Worm (Caenorhabditis elegans) whole organism, L2 larva: ENCODE data around the gene C06E2.9.

Source experiments
- C34F6.9 ChIP-seq: fragments of 150-350 bp; optimal IDR thresholded peaks from 2 replicates; lab custom pipeline; 2014; ENCODE audit warnings: missing biosample characterization, missing genetic modification characterization
- F13H6.1 ChIP-seq: sonication (generic microtip); optimal IDR thresholded peaks from 2 replicates; lab custom pipeline; 2016; ENCODE audit warnings: missing genetic modification characterization, missing compliant biosample characterization
- Y55F3AM.14 ChIP-seq: fragments of 200-800 bp; sonication (Bioruptor generic); optimal IDR thresholded peaks from 2 replicates; lab custom pipeline; 2018; ENCODE audit warnings: mild to moderate bottlenecking, missing genetic modification characterization, missing compliant biosample characterization
- blmp-1 ChIP-seq: sonication (generic microtip); optimal IDR thresholded peaks from 2 replicates; lab custom pipeline; 2017; ENCODE audit warnings: missing genetic modification characterization, mild to moderate bottlenecking, missing compliant biosample characterization, antibody characterized with exemption, moderate library complexity; ENCODE audit not compliant: insufficient read depth
- ceh-16 ChIP-seq: fragments of 150-350 bp; optimal IDR thresholded peaks from 2 replicates; lab custom pipeline; 2014; ENCODE audit warnings: missing biosample characterization, missing genetic modification characterization
- ceh-82 ChIP-seq: fragments of 150-350 bp; optimal IDR thresholded peaks from 2 replicates; lab custom pipeline; 2014; ENCODE audit warnings: missing biosample characterization, missing genetic modification characterization
- crh-2 ChIP-seq: sonication (generic microtip); optimal IDR thresholded peaks from 2 replicates; lab custom pipeline; 2017; ENCODE audit warnings: missing biosample characterization, missing genetic modification characterization
- egl-27 ChIP-seq: sonication (generic microtip); optimal IDR thresholded peaks from 3 replicates; lab custom pipeline; 2017; ENCODE audit warnings: missing biosample characterization, missing genetic modification reagents, missing genetic modification characterization
- elt-3 ChIP-seq: sonication (generic microtip); optimal IDR thresholded peaks from 2 replicates; lab custom pipeline; 2017; ENCODE audit warnings: missing biosample characterization, missing genetic modification characterization
- fos-1 ChIP-seq: fragments of 150-350 bp; optimal IDR thresholded peaks from 2 replicates; lab custom pipeline; 2014; ENCODE audit warnings: missing biosample characterization, missing genetic modification characterization
- lin-11 ChIP-seq: fragments of 150-350 bp; sonication (generic microtip); optimal IDR thresholded peaks from 2 replicates; lab custom pipeline; 2014; ENCODE audit warnings: missing biosample characterization, missing genetic modification characterization, inconsistent platforms, mixed read lengths
- lsy-2 ChIP-seq, 2 experiments: fragments of 150-350 bp in 1 of 2; sonication (generic microtip) in 1 of 2; optimal IDR thresholded peaks; 2 replicates each; lab custom pipeline; 2014 to 2017; ENCODE audit warnings: missing biosample characterization in 2 of 2, missing genetic modification characterization in 2 of 2
- mab-5 ChIP-seq: fragments of 150-350 bp; optimal IDR thresholded peaks from 2 replicates; lab custom pipeline; 2014; ENCODE audit warnings: missing biosample characterization, missing genetic modification characterization
- mbf-1 ChIP-seq: sonication (generic microtip); optimal IDR thresholded peaks from 2 replicates; lab custom pipeline; 2017; ENCODE audit warnings: missing biosample characterization, missing genetic modification characterization
- mdl-1 ChIP-seq, 2 experiments: fragments of 150-350 bp in 1 of 2; sonication (generic microtip) in 1 of 2; optimal IDR thresholded peaks; 2 replicates each; lab custom pipeline; 2017; ENCODE audit warnings: missing biosample characterization in 2 of 2, missing genetic modification characterization in 2 of 2
- nhr-10 ChIP-seq: sonication (generic microtip); optimal IDR thresholded peaks from 2 replicates; lab custom pipeline; 2017; ENCODE audit warnings: missing biosample characterization, missing genetic modification characterization
- nhr-12 ChIP-seq: fragments of 150-350 bp; optimal IDR thresholded peaks from 2 replicates; lab custom pipeline; 2014; ENCODE audit warnings: missing biosample characterization, missing genetic modification characterization
- nhr-129 ChIP-seq: fragments of 150-350 bp; optimal IDR thresholded peaks from 2 replicates; lab custom pipeline; 2014; ENCODE audit warnings: missing biosample characterization, missing genetic modification characterization
- nhr-21 ChIP-seq: fragments of 150-350 bp; optimal IDR thresholded peaks from 2 replicates; lab custom pipeline; 2014; ENCODE audit warnings: missing biosample characterization, missing genetic modification characterization
- sem-4 ChIP-seq: fragments of 150-350 bp; optimal IDR thresholded peaks from 2 replicates; lab custom pipeline; 2014; ENCODE audit warnings: missing biosample characterization, missing genetic modification reagents, missing genetic modification characterization
- sma-3 ChIP-seq: sonication (generic microtip); optimal IDR thresholded peaks from 2 replicates; lab custom pipeline; 2016; ENCODE audit warnings: missing genetic modification reagents, missing genetic modification characterization, missing compliant biosample characterization
- snpc-4 ChIP-seq: fragments of 150-350 bp; optimal IDR thresholded peaks from 2 replicates; lab custom pipeline; 2014; ENCODE audit warnings: missing biosample characterization, missing genetic modification characterization
- unc-55 ChIP-seq: fragments of 150-350 bp; sonication (generic microtip); optimal IDR thresholded peaks from 3 replicates; lab custom pipeline; 2014; ENCODE audit warnings: missing biosample characterization, missing genetic modification reagents, missing genetic modification characterization
- zag-1 ChIP-seq: fragments of 150-350 bp; optimal IDR thresholded peaks from 2 replicates; lab custom pipeline; 2014; ENCODE audit warnings: missing biosample characterization, missing genetic modification characterization
- ztf-11 ChIP-seq: sonication (generic microtip); optimal IDR thresholded peaks from 2 replicates; lab custom pipeline; 2017; ENCODE audit warnings: missing biosample characterization, missing genetic modification characterization
- ztf-4 ChIP-seq: fragments of 150-350 bp; optimal IDR thresholded peaks from 2 replicates; lab custom pipeline; 2014; ENCODE audit warnings: missing biosample characterization, missing genetic modification characterization

The C06E2.9 gene

DNA sequence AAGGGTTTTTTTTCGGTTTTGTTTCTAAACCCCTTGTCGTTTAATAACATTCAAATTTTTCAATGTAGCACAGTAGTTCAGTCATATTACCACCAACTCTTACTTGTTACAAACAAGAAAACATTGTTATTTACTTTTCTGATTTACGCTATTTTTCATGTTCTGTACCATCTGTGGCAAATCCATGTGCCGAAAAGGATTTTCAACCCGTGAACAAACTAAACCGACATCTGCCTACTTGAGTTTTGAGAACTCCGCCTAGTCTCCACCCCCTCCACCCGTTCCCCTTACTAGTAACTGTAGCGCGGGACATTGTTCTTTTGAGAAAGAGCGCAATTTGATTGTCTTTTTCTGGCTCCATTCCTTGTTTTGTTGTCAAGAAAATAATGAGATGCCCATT is 44.0 kb downstream of the C06E2.9 start, which contains the start of gene ensh-1:
ensh-1 (plus strand) TSS at position 301 of the 400 bp plus-strand sequence.
- TF ChIP-seq mab-5 (tag; lab: Kevin White, UChicago) (no peak), lsy-2 (tag; optimal IDR thresholded peaks at IDR 0.05; lab: Kevin White, UChicago) (no peak), nhr-129 (tag; lab: Kevin White, UChicago) (no peak), ztf-11 (tag; lab: Kevin White, UChicago) (no peak), nhr-10 (tag; lab: Kevin White, UChicago) (no peak), mdl-1 (tag; optimal IDR thresholded peaks at IDR 0.05; lab: Kevin White, UChicago) (no peak), nhr-21 (tag; lab: Kevin White, UChicago) (no peak), ztf-4 (tag; lab: Kevin White, UChicago) (no peak), blmp-1 (tag; lab: Kevin White, UChicago) (no peak), lin-11 (no peak), zag-1 (no peak), nhr-12 (tag; lab: Kevin White, UChicago) (no peak), sem-4 (tag; lab: Kevin White, UChicago) (no peak), C34F6.9 (no peak), snpc-4 (tag; lab: Kevin White, UChicago) (no peak), egl-27 (no peak), ceh-82 (tag; lab: Kevin White, UChicago) (no peak)

DNA sequence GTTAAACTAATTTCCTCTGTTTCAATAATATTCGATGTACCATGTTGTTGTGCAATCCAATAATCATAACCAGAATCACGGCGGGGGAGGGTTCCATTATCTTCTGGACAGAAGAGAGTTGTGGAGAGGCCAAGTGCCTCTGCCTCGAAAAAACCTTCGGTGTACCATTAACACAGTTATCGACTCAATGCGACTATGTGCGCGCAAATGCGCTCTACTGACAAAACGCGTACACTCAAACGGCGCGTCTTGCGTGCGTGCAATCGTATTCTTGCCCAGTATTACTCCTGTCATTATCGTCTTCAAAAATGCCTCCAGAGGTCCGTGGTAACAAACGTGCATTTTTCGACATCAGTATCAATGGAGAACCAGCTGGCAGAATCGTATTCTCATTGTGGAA is 50.0 kb downstream of the C06E2.9 start, which contains the start of gene cyn-8:
cyn-8 (plus strand) TSS at position 217 of the 400 bp plus-strand sequence.
- no peak for TF ChIP-seq Y55F3AM.14 (GFP tag; lab: Kevin White, UChicago)
- TF ChIP-seq C34F6.9: peak; percentile 39
- peak; percentile 75 for TF ChIP-seq nhr-129 (tag; lab: Kevin White, UChicago)
- TF ChIP-seq F13H6.1 (tag; lab: Kevin White, UChicago): no peak
- no peak for TF ChIP-seq elt-3
- no peak for TF ChIP-seq ceh-16 (tag; lab: Kevin White, UChicago)
- no peak for TF ChIP-seq sma-3 (GFP tag; lab: Kevin White, UChicago)
- no peak for TF ChIP-seq fos-1
- TF ChIP-seq ztf-4 (tag; lab: Kevin White, UChicago): no peak
- no peak for TF ChIP-seq nhr-10 (tag; lab: Kevin White, UChicago)
- no peak for TF ChIP-seq mbf-1 (tag; lab: Kevin White, UChicago)
- TF ChIP-seq crh-2 (tag; lab: Kevin White, UChicago): peak; percentile 18
- TF ChIP-seq lin-11: peak; percentile 33
- TF ChIP-seq unc-55: peak; percentile 55
